Fruit fly (Drosophila melanogaster) whole organism, embryonic: ENCODE results near the gene dpr20.

Source experiments
- Ada2b ChIP-seq: fragments of 200-800 bp; sonication (Bioruptor generic); IDR thresholded peaks from 2 replicates; pipeline ENCODE4 v1.3.6; 2022; ENCODE audit warnings: missing biosample characterization, missing genetic modification characterization
- CG11398 ChIP-seq: fragments of 200-800 bp; sonication (Bioruptor generic); optimal IDR thresholded peaks from 2 replicates; lab custom pipeline; 2016; ENCODE audit warnings: missing biosample characterization, missing genetic modification characterization
- CG12104 ChIP-seq: fragments of 200-800 bp; sonication (Bioruptor generic); optimal IDR thresholded peaks from 3 replicates; lab custom pipeline; 2016; ENCODE audit warnings: missing biosample characterization, missing genetic modification characterization
- CG12659 ChIP-seq: fragments of 200-800 bp; sonication (Bioruptor generic); optimal IDR thresholded peaks from 3 replicates; lab custom pipeline; 2017; ENCODE audit warnings: mild to moderate bottlenecking, missing biosample characterization, missing genetic modification reagents, missing genetic modification characterization
- CG13624 ChIP-seq: fragments of 200-800 bp; sonication (Bioruptor generic); optimal IDR thresholded peaks from 2 replicates; lab custom pipeline; 2016; ENCODE audit warnings: missing biosample characterization, missing genetic modification characterization
- CG14667 ChIP-seq: fragments of 200-800 bp; sonication (Bioruptor generic); IDR thresholded peaks from 2 replicates; pipeline ENCODE4 v1.3.6; 2022; ENCODE audit warnings: missing biosample characterization, missing genetic modification characterization
- CG15073 ChIP-seq: fragments of 200-800 bp; sonication (Bioruptor generic); optimal IDR thresholded peaks from 2 replicates; lab custom pipeline; 2016; ENCODE audit warnings: missing biosample characterization, missing genetic modification characterization
- CG16779 ChIP-seq: fragments of 200-800 bp; sonication (Bioruptor generic); IDR thresholded peaks from 2 replicates; pipeline ENCODE4 v1.3.6; 2022; ENCODE audit warnings: missing biosample characterization, missing genetic modification characterization
- CG18011 ChIP-seq: fragments of 200-800 bp; sonication (Bioruptor generic); optimal IDR thresholded peaks from 2 replicates; lab custom pipeline; 2017; ENCODE audit warnings: missing biosample characterization, missing genetic modification characterization, mild to moderate bottlenecking, moderate library complexity, missing genotype
- CG18476 ChIP-seq: fragments of 200-800 bp; sonication (Bioruptor generic); optimal IDR thresholded peaks from 2 replicates; lab custom pipeline; 2016; ENCODE audit warnings: missing biosample characterization, mild to moderate bottlenecking, missing genetic modification characterization
- CG18764 ChIP-seq: fragments of 200-800 bp; sonication (Bioruptor generic); optimal IDR thresholded peaks from 3 replicates; lab custom pipeline; 2016; ENCODE audit warnings: missing biosample characterization, missing genetic modification characterization
- CG2678 ChIP-seq: fragments of 200-800 bp; sonication (Bioruptor generic); optimal IDR thresholded peaks from 3 replicates; lab custom pipeline; 2019; ENCODE audit warnings: missing biosample characterization, mild to moderate bottlenecking, missing genetic modification characterization, moderate library complexity
- CG32772 ChIP-seq: fragments of 200-800 bp; sonication (Bioruptor generic); IDR thresholded peaks from 2 replicates; pipeline ENCODE4 v1.3.6; 2022; ENCODE audit warnings: missing biosample characterization, missing genetic modification characterization
- CG3847 ChIP-seq: fragments of 200-800 bp; sonication (Bioruptor generic); IDR thresholded peaks from 2 replicates; pipeline ENCODE4 v1.3.6; 2022; ENCODE audit warnings: missing biosample characterization, missing genetic modification characterization
- CG4328 ChIP-seq: fragments of 200-800 bp; sonication (Bioruptor generic); optimal IDR thresholded peaks from 3 replicates; lab custom pipeline; 2017; ENCODE audit warnings: missing biosample characterization, missing genetic modification reagents, missing genetic modification characterization
- CG4360 ChIP-seq: fragments of 200-800 bp; sonication (Bioruptor generic); IDR thresholded peaks from 2 replicates; pipeline ENCODE4 v1.3.6; 2022; ENCODE audit warnings: missing biosample characterization, missing genetic modification characterization
- CG4730 ChIP-seq: fragments of 200-800 bp; sonication (Bioruptor generic); IDR thresholded peaks from 2 replicates; pipeline ENCODE4 v1.3.6; 2022; ENCODE audit warnings: missing biosample characterization, missing genetic modification characterization
- CG5953 ChIP-seq: fragments of 200-800 bp; sonication (Bioruptor generic); IDR thresholded peaks from 2 replicates; pipeline ENCODE4 v1.3.6; 2022; ENCODE audit warnings: missing biosample characterization, missing genetic modification characterization
- CG6254 ChIP-seq: fragments of 200-800 bp; sonication (Bioruptor generic); optimal IDR thresholded peaks from 3 replicates; lab custom pipeline; 2017; ENCODE audit warnings: mild to moderate bottlenecking, missing biosample characterization, missing genetic modification reagents, missing genetic modification characterization
- CG7372 ChIP-seq: fragments of 200-800 bp; sonication (Bioruptor generic); IDR thresholded peaks from 2 replicates; pipeline ENCODE4 v1.3.6; 2022; ENCODE audit warnings: missing biosample characterization, missing genetic modification characterization
- CG7928 ChIP-seq: fragments of 200-800 bp; sonication (Bioruptor generic); optimal IDR thresholded peaks from 2 replicates; lab custom pipeline; 2017; ENCODE audit warnings: missing biosample characterization, mild to moderate bottlenecking, missing genetic modification characterization
- CG9609 ChIP-seq: fragments of 200-800 bp; sonication (Bioruptor generic); optimal IDR thresholded peaks from 3 replicates; lab custom pipeline; 2016; ENCODE audit warnings: missing biosample characterization, missing genetic modification characterization
- Dfd ChIP-seq, 2 experiments: fragments of >200 bp; optimal IDR thresholded peaks; 2 replicates each; lab custom pipeline; 2017; ENCODE audit warnings: missing biosample characterization in 2 of 2, missing genetic modification characterization in 2 of 2
- Dip3 ChIP-seq: fragments of 200-800 bp; sonication (Bioruptor generic); optimal IDR thresholded peaks from 3 replicates; lab custom pipeline; 2016; ENCODE audit warnings: missing biosample characterization, missing genetic modification characterization
- E2f1 ChIP-seq: fragments of 200-800 bp; sonication (Bioruptor generic); IDR thresholded peaks from 2 replicates; pipeline ENCODE4 v1.3.6; 2022; ENCODE audit warnings: missing biosample characterization, missing genetic modification characterization
- ERR ChIP-seq: fragments of 200-800 bp; sonication (Bioruptor generic); optimal IDR thresholded peaks from 2 replicates; lab custom pipeline; 2016; ENCODE audit warnings: missing biosample characterization, missing genetic modification characterization
- HHEX ChIP-seq: fragments of 200-800 bp; sonication (Bioruptor generic); optimal IDR thresholded peaks from 3 replicates; lab custom pipeline; 2017; ENCODE audit warnings: missing biosample characterization, mild to moderate bottlenecking, missing genetic modification characterization, missing genetic modification reagents
- Lpt ChIP-seq: fragments of >200 bp; optimal IDR thresholded peaks from 2 replicates; lab custom pipeline; 2018; ENCODE audit warnings: missing biosample characterization, missing genetic modification characterization
- MESR4 ChIP-seq: fragments of 200-800 bp; sonication (Bioruptor generic); optimal IDR thresholded peaks from 2 replicates; lab custom pipeline; 2018; ENCODE audit warnings: missing biosample characterization, mild to moderate bottlenecking, missing genetic modification characterization, moderate library complexity
- Max ChIP-seq: fragments of 200-800 bp; sonication (Bioruptor generic); optimal IDR thresholded peaks from 2 replicates; lab custom pipeline; 2016; ENCODE audit warnings: missing biosample characterization, mild to moderate bottlenecking, missing genetic modification characterization
- Mes4 ChIP-seq: fragments of 200-800 bp; sonication (Bioruptor generic); optimal IDR thresholded peaks from 2 replicates; lab custom pipeline; 2016; ENCODE audit warnings: missing biosample characterization, missing genetic modification characterization
- Nf-YA ChIP-seq: fragments of 200-800 bp; sonication (Bioruptor generic); IDR thresholded peaks from 2 replicates; pipeline ENCODE4 v1.3.6; 2022; ENCODE audit warnings: missing biosample characterization, missing genetic modification characterization
- TFAM ChIP-seq: fragments of 200-800 bp; sonication (Bioruptor generic); optimal IDR thresholded peaks from 2 replicates; lab custom pipeline; 2017; ENCODE audit warnings: missing biosample characterization, missing genetic modification characterization, inconsistent platforms
- ap ChIP-seq: fragments of 200-800 bp; sonication (Bioruptor generic); IDR thresholded peaks from 2 replicates; pipeline ENCODE4 v1.3.6; 2022; ENCODE audit warnings: missing biosample characterization, missing genetic modification characterization
- cad ChIP-seq: fragments of >200 bp; optimal IDR thresholded peaks from 2 replicates; lab custom pipeline; 2017; ENCODE audit warnings: missing biosample characterization, missing genetic modification characterization
- cato ChIP-seq: fragments of 200-800 bp; sonication (Bioruptor generic); optimal IDR thresholded peaks from 2 replicates; lab custom pipeline; 2016; ENCODE audit warnings: missing biosample characterization, missing genetic modification characterization, borderline replicate concordance
- ci ChIP-seq: fragments of 200-800 bp; sonication (Bioruptor generic); IDR thresholded peaks from 3 replicates; pipeline ENCODE4 v1.3.6; 2022; ENCODE audit warnings: missing biosample characterization, missing genetic modification characterization
- crc ChIP-seq: fragments of 200-800 bp; sonication (Bioruptor generic); optimal IDR thresholded peaks from 2 replicates; lab custom pipeline; 2016; ENCODE audit warnings: missing biosample characterization, missing genetic modification characterization
- dati ChIP-seq: fragments of 200-800 bp; sonication (Bioruptor generic); IDR thresholded peaks from 2 replicates; pipeline ENCODE4 v1.3.6; 2022; ENCODE audit warnings: missing biosample characterization, missing genetic modification characterization
- fd3F ChIP-seq: fragments of 200-800 bp; sonication (Bioruptor generic); optimal IDR thresholded peaks from 2 replicates; lab custom pipeline; 2018; ENCODE audit warnings: missing biosample characterization, mild to moderate bottlenecking, missing genetic modification characterization, moderate library complexity
- gsb ChIP-seq: fragments of 200-800 bp; sonication (Bioruptor generic); IDR thresholded peaks from 2 replicates; pipeline ENCODE4 v1.3.6; 2022; ENCODE audit warnings: missing biosample characterization, missing genetic modification characterization
- hbn ChIP-seq: fragments of 200-800 bp; sonication (Bioruptor generic); IDR thresholded peaks from 2 replicates; pipeline ENCODE4 v1.3.6; 2022; ENCODE audit warnings: missing biosample characterization, missing genetic modification characterization; ENCODE audit not compliant: partially characterized antibody
- jumu ChIP-seq: fragments of 200-800 bp; sonication (Bioruptor generic); optimal IDR thresholded peaks from 3 replicates; lab custom pipeline; 2016; ENCODE audit warnings: missing biosample characterization, missing genetic modification characterization
- mirr ChIP-seq: fragments of 200-800 bp; sonication (Bioruptor generic); optimal IDR thresholded peaks from 3 replicates; lab custom pipeline; 2018; ENCODE audit warnings: missing biosample characterization, mild to moderate bottlenecking, missing genetic modification characterization
- peb ChIP-seq: fragments of 200-800 bp; sonication (Bioruptor generic); IDR thresholded peaks from 2 replicates; pipeline ENCODE4 v1.3.6; 2022; ENCODE audit warnings: missing biosample characterization, missing genetic modification characterization
- pros ChIP-seq: fragments of 200-800 bp; sonication (Bioruptor generic); optimal IDR thresholded peaks from 3 replicates; lab custom pipeline; 2019; ENCODE audit warnings: missing biosample characterization, mild to moderate bottlenecking, missing genetic modification characterization, moderate library complexity
- pum ChIP-seq: fragments of 200-800 bp; sonication (Bioruptor generic); optimal IDR thresholded peaks from 2 replicates; lab custom pipeline; 2016; ENCODE audit warnings: missing biosample characterization, missing genetic modification characterization
- row ChIP-seq: fragments of 200-800 bp; sonication (Bioruptor generic); IDR thresholded peaks from 3 replicates; pipeline ENCODE4 v1.3.6; 2022; ENCODE audit warnings: missing biosample characterization, missing genetic modification characterization
- tll ChIP-seq, 2 experiments: fragments of 200-800 bp in 1 of 2; fragments of >200 bp in 1 of 2; sonication (Bioruptor generic) in 1 of 2; optimal IDR thresholded peaks; 2 replicates each; lab custom pipeline; 2017 to 2019; ENCODE audit warnings: missing biosample characterization in 2 of 2, missing genetic modification characterization in 2 of 2, mild to moderate bottlenecking in 1 of 2, moderate library complexity in 1 of 2
- vfl ChIP-seq: fragments of 200-800 bp; sonication (Bioruptor generic); optimal IDR thresholded peaks from 2 replicates; lab custom pipeline; 2016; ENCODE audit warnings: missing biosample characterization, missing genetic modification characterization
- wek ChIP-seq: fragments of 200-800 bp; sonication (Bioruptor generic); optimal IDR thresholded peaks from 3 replicates; lab custom pipeline; 2018; ENCODE audit warnings: missing biosample characterization, mild to moderate bottlenecking, missing genetic modification characterization, moderate library complexity

Gene dpr20

DNA sequence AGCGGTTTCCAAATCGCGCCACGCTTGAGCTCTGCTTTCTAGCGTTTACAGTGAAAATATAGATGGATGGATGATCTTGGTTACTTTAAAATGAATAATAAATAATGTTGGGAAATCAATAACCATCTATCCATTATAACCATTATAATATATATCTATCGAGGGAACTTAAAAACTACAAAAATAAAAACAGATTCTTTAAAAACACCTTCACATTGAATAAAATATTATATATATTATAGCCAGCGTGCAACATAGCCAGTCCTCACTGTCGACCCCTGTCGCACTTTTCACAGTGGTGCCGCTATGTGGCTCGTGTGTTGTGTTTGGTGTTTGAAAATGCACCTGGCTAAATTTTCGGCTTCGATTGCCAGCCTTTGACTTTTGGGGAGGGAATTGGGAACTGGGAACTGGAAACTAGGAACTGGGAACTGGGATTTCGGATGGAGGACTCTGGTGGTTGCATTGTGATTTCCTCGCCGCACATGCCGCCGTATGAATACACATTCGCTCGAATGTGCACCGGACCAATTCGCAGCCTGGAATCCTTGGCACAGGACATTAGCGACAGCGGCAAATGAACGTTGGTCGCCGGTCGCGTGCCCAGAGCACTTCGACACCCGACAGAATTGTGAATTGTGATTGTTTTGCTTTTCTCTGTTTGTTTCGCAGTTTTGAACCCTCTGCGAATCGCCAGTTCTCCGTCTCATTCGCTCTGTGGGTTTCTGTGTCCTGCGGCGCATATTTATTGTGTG lies 48.1 kb upstream of the dpr20 start (continued):
- no peak for TF ChIP-seq CG14667
- TF ChIP-seq ap (GFP tag; lab: Robert Waterston, UW): 0 out of 2 replicates have a peak, but pooled peaks have one; percentile 20
- TF ChIP-seq CG9609 (GFP tag; lab: Kevin White, UChicago): no peak
- TF ChIP-seq CG12659: no peak
- no peak for TF ChIP-seq E2f1 (GFP tag; lab: Robert Waterston, UW)
- no peak for TF ChIP-seq CG32772 (GFP tag; lab: Robert Waterston, UW)
- TF ChIP-seq fd3F: no peak
- TF ChIP-seq CG6254 (GFP tag; lab: Kevin White, UChicago): peak; percentile 38
- TF ChIP-seq jumu: no peak
- TF ChIP-seq CG2678 (tag; lab: Kevin White, UChicago): peak; percentile 58
- TF ChIP-seq CG16779 (GFP tag; lab: Robert Waterston, UW): no peak
- TF ChIP-seq CG12104 (GFP tag; lab: Kevin White, UChicago): no peak
- no peak for TF ChIP-seq CG15073 (GFP tag; lab: Kevin White, UChicago)
- peak; percentile 82 for TF ChIP-seq row (GFP tag; lab: Robert Waterston, UW)
- TF ChIP-seq Ada2b (GFP tag; lab: Robert Waterston, UW): no peak
- TF ChIP-seq cato: no peak
- TF ChIP-seq mirr (GFP tag; lab: Kevin White, UChicago): no peak
- TF ChIP-seq CG3847 (GFP tag; lab: Robert Waterston, UW): peak; percentile 19; the same call in 1 of the 2 replicates
- no peak for TF ChIP-seq CG18764 (GFP tag; lab: Kevin White, UChicago)
- no peak for TF ChIP-seq CG7372
- TF ChIP-seq CG5953 (GFP tag; lab: Robert Waterston, UW): no peak
- TF ChIP-seq CG4328 (GFP tag; lab: Kevin White, UChicago): no peak
- peak; percentile 51; the same call in 1 of the 3 replicates for TF ChIP-seq ci (GFP tag; lab: Robert Waterston, UW)
- no peak for TF ChIP-seq hbn (GFP tag; lab: Robert Waterston, UW)
- no peak for TF ChIP-seq ERR
- no peak for TF ChIP-seq vfl (GFP tag; lab: Kevin White, UChicago)
- TF ChIP-seq HHEX: no peak
- TF ChIP-seq CG13624 (GFP tag; lab: Kevin White, UChicago): no peak
- peak; percentile 63 for TF ChIP-seq pros (GFP tag; lab: Kevin White, UChicago)
- no peak for TF ChIP-seq Max
- no peak for TF ChIP-seq Lpt
- TF ChIP-seq Mes4 (GFP tag; lab: Kevin White, UChicago): no peak
- no peak for TF ChIP-seq CG11398
- TF ChIP-seq cad (GFP tag; lab: Kevin White, UChicago): no peak
- peak; percentile 14; the same call in 1 of the 2 replicates for TF ChIP-seq peb (GFP tag; lab: Robert Waterston, UW)
- TF ChIP-seq Nf-YA: no peak
- no peak for TF ChIP-seq MESR4 (GFP tag; lab: Kevin White, UChicago)
- peak; percentile 46; the same call in 1 of the 2 replicates for TF ChIP-seq CG4730 (GFP tag; lab: Robert Waterston, UW)
- no peak for TF ChIP-seq Dip3
- no peak for TF ChIP-seq Dfd (GFP tag; optimal IDR thresholded peaks at IDR 0.05; lab: Kevin White, UChicago)
- no peak for TF ChIP-seq CG7928
- TF ChIP-seq CG18476 (GFP tag; lab: Kevin White, UChicago): no peak
- TF ChIP-seq dati (GFP tag; lab: Robert Waterston, UW): no peak
- TF ChIP-seq tll (GFP tag; optimal IDR thresholded peaks at IDR 0.05; lab: Kevin White, UChicago): peak in 1 of 2 experiments; percentile 9
- TF ChIP-seq CG4360: no peak
- TF ChIP-seq CG18011 (GFP tag; lab: Kevin White, UChicago): no peak
- TF ChIP-seq TFAM (GFP tag; lab: Kevin White, UChicago): no peak
- no peak for TF ChIP-seq wek (GFP tag; lab: Kevin White, UChicago)
- TF ChIP-seq crc: no peak
- TF ChIP-seq gsb (GFP tag; lab: Robert Waterston, UW): no peak
- TF ChIP-seq pum (GFP tag; lab: Kevin White, UChicago): no peak
